Fruit fly (Drosophila melanogaster) whole organism, embryonic: ENCODE data around the gene qtc.

ENCODE experiments used
- ash1 ChIP-seq: fragments of 200-800 bp; sonication (Bioruptor generic); optimal IDR thresholded peaks from 2 replicates; lab custom pipeline; 2018; ENCODE audit warnings: missing biosample characterization, mild to moderate bottlenecking, missing genetic modification characterization
- jing ChIP-seq: fragments of 200-800 bp; sonication (Bioruptor generic); optimal IDR thresholded peaks from 2 replicates; lab custom pipeline; 2018; ENCODE audit warnings: missing biosample characterization, mild to moderate bottlenecking, missing genetic modification characterization

- no peak for TF ChIP-seq jing (GFP tag; lab: Kevin White, UChicago)
- no peak for TF ChIP-seq ash1 (GFP tag; lab: Kevin White, UChicago)
These were observed 33.1 kb upstream of the qtc start for dm6 chr2L:5027321-5028069.
